Worm (Caenorhabditis elegans) whole organism, L1 larva: ENCODE results near the gene rabn-5.

Experiments used
- Y116A8C.19 ChIP-seq: sonication (generic microtip); optimal IDR thresholded peaks from 2 replicates; lab custom pipeline; 2016; ENCODE audit warnings: missing compliant biosample characterization, missing genetic modification characterization, borderline replicate concordance
- aha-1 ChIP-seq: fragments of 150-350 bp; optimal IDR thresholded peaks from 2 replicates; lab custom pipeline; 2014; ENCODE audit warnings: missing biosample characterization, missing genetic modification characterization
- aly-2 ChIP-seq: fragments of 150-350 bp; optimal IDR thresholded peaks from 2 replicates; lab custom pipeline; 2014; ENCODE audit warnings: missing biosample characterization, missing genetic modification characterization
- blmp-1 ChIP-seq: fragments of 150-350 bp; optimal IDR thresholded peaks from 2 replicates; lab custom pipeline; 2014; ENCODE audit warnings: missing biosample characterization, missing genetic modification characterization
- ceh-63 ChIP-seq: fragments of 200-800 bp; sonication (Bioruptor generic); optimal IDR thresholded peaks from 2 replicates; lab custom pipeline; 2018; ENCODE audit warnings: mild to moderate bottlenecking, missing genetic modification characterization, missing compliant biosample characterization
- ceh-8 ChIP-seq: fragments of 200-800 bp; sonication (Bioruptor generic); optimal IDR thresholded peaks from 2 replicates; lab custom pipeline; 2018; ENCODE audit warnings: mild to moderate bottlenecking, missing genetic modification characterization, moderate library complexity, missing compliant biosample characterization
- ceh-82 ChIP-seq, 3 experiments: fragments of 150-350 bp in 1 of 3; sonication (generic microtip) in 2 of 3; optimal IDR thresholded peaks; 2 replicates each; lab custom pipeline; 2014 to 2017; ENCODE audit warnings: missing biosample characterization in 3 of 3, missing genetic modification characterization in 3 of 3
- ceh-90 ChIP-seq: sonication (generic microtip); optimal IDR thresholded peaks from 2 replicates; lab custom pipeline; 2016; ENCODE audit warnings: missing genetic modification characterization, missing compliant biosample characterization
- ces-1 ChIP-seq: fragments of 150-350 bp; optimal IDR thresholded peaks from 2 replicates; lab custom pipeline; 2014; ENCODE audit warnings: missing biosample characterization, missing genetic modification reagents, missing genetic modification characterization
- dsc-1 ChIP-seq: sonication (generic microtip); optimal IDR thresholded peaks from 2 replicates; lab custom pipeline; 2016; ENCODE audit warnings: mild to moderate bottlenecking, missing genetic modification characterization, missing compliant biosample characterization
- efl-1 ChIP-seq, 4 experiments: fragments of 150-350 bp; optimal IDR thresholded peaks in 3 of 4; peaks in 1 of 4; 1 replicate in 1 of 4; 2 replicates in 3 of 4; lab custom pipeline; 2014; ENCODE audit warnings: missing biosample characterization in 2 of 4, missing genetic modification characterization in 2 of 4, missing genetic modification reagents in 2 of 4
- ets-5 ChIP-seq: fragments of 200-800 bp; sonication (Bioruptor generic); IDR thresholded peaks from 2 replicates; pipeline ENCODE4 v1.3.6; 2022; ENCODE audit warnings: missing genetic modification characterization, missing compliant biosample characterization
- fkh-10 ChIP-seq: sonication (generic microtip); optimal IDR thresholded peaks from 2 replicates; lab custom pipeline; 2017; ENCODE audit warnings: missing biosample characterization, missing genetic modification reagents, missing genetic modification characterization
- fkh-4 ChIP-seq: sonication (generic microtip); optimal IDR thresholded peaks from 2 replicates; lab custom pipeline; 2016; ENCODE audit warnings: missing compliant biosample characterization, missing genetic modification characterization, borderline replicate concordance
- fkh-8 ChIP-seq: sonication (generic microtip); optimal IDR thresholded peaks from 2 replicates; lab custom pipeline; 2016; ENCODE audit warnings: mild to moderate bottlenecking, missing genetic modification characterization, missing compliant biosample characterization
- hpl-2 ChIP-seq: fragments of 150-350 bp; optimal IDR thresholded peaks from 2 replicates; lab custom pipeline; 2014; ENCODE audit warnings: missing biosample characterization, missing genetic modification reagents, missing genetic modification characterization
- irx-1 ChIP-seq: sonication (generic microtip); optimal IDR thresholded peaks from 2 replicates; lab custom pipeline; 2016; ENCODE audit warnings: missing genetic modification characterization, missing compliant biosample characterization
- jun-1 ChIP-seq: fragments of 150-350 bp; optimal IDR thresholded peaks from 2 replicates; lab custom pipeline; 2014; ENCODE audit warnings: missing biosample characterization, missing genetic modification reagents, missing genetic modification characterization
- lin-14 ChIP-seq: fragments of 200-800 bp; sonication (Bioruptor generic); optimal IDR thresholded peaks from 2 replicates; lab custom pipeline; 2018; ENCODE audit warnings: mild to moderate bottlenecking, missing genetic modification characterization, moderate library complexity, missing compliant biosample characterization
- lin-35 ChIP-seq, 2 experiments: fragments of 150-350 bp; optimal IDR thresholded peaks; 2 replicates each; lab custom pipeline; 2014; ENCODE audit warnings: missing biosample characterization in 2 of 2, missing genetic modification characterization in 2 of 2, missing genetic modification reagents in 2 of 2
- lsy-2 ChIP-seq, 2 experiments: fragments of 150-350 bp; optimal IDR thresholded peaks; 2 replicates each; lab custom pipeline; 2014; ENCODE audit warnings: missing biosample characterization in 2 of 2, missing genetic modification characterization in 2 of 2
- mdl-1 ChIP-seq, 2 experiments: fragments of 150-350 bp; optimal IDR thresholded peaks; 2 replicates each; lab custom pipeline; 2014 to 2017; ENCODE audit warnings: missing biosample characterization in 2 of 2, missing genetic modification characterization in 2 of 2, inconsistent platforms in 1 of 2
- nhr-11 ChIP-seq: fragments of 150-350 bp; optimal IDR thresholded peaks from 2 replicates; lab custom pipeline; 2014; ENCODE audit warnings: missing biosample characterization, missing genetic modification characterization
- nhr-19 ChIP-seq: fragments of 200-800 bp; sonication (Bioruptor generic); conservative IDR thresholded peaks from 2 replicates; pipeline ENCODE4 v1.3.6; 2022; ENCODE audit warnings: missing genetic modification characterization, missing compliant biosample characterization
- nhr-237 ChIP-seq: fragments of 150-350 bp; optimal IDR thresholded peaks from 2 replicates; lab custom pipeline; 2014; ENCODE audit warnings: missing biosample characterization, missing genetic modification characterization
- nhr-28 ChIP-seq: fragments of 150-350 bp; optimal IDR thresholded peaks from 2 replicates; lab custom pipeline; 2014; ENCODE audit warnings: missing biosample characterization, missing genetic modification characterization
- nhr-47 ChIP-seq: sonication (generic microtip); optimal IDR thresholded peaks from 2 replicates; lab custom pipeline; 2016; ENCODE audit warnings: mild to moderate bottlenecking, missing genetic modification characterization, moderate library complexity, missing compliant biosample characterization
- nhr-71 ChIP-seq: sonication (generic microtip); optimal IDR thresholded peaks from 2 replicates; lab custom pipeline; 2016; ENCODE audit warnings: mild to moderate bottlenecking, missing genetic modification characterization, moderate library complexity, missing compliant biosample characterization
- nhr-76 ChIP-seq: sonication (generic microtip); optimal IDR thresholded peaks from 2 replicates; lab custom pipeline; 2017; ENCODE audit warnings: missing biosample characterization, missing genetic modification characterization
- nhr-84 ChIP-seq: sonication (generic microtip); optimal IDR thresholded peaks from 2 replicates; lab custom pipeline; 2017; ENCODE audit warnings: missing biosample characterization, missing genetic modification characterization
- nhr-85 ChIP-seq: sonication (generic microtip); peaks from one replicate; lab custom pipeline; 2016; ENCODE audit warnings: missing genetic modification characterization, inconsistent platforms, missing compliant biosample characterization
- nhr-90 ChIP-seq: sonication (generic microtip); optimal IDR thresholded peaks from 2 replicates; lab custom pipeline; 2016; ENCODE audit warnings: mild to moderate bottlenecking, missing genetic modification characterization, missing compliant biosample characterization; ENCODE audit not compliant: poor library complexity
- pag-3 ChIP-seq: sonication (generic microtip); optimal IDR thresholded peaks from 2 replicates; lab custom pipeline; 2017; ENCODE audit warnings: missing genetic modification characterization, mild to moderate bottlenecking, missing compliant biosample characterization, antibody characterized with exemption, borderline replicate concordance; ENCODE audit not compliant: insufficient read depth
- rnt-1 ChIP-seq: sonication (generic microtip); optimal IDR thresholded peaks from 2 replicates; lab custom pipeline; 2016; ENCODE audit warnings: mild to moderate bottlenecking, missing genetic modification characterization, moderate library complexity, missing compliant biosample characterization
- skn-1 ChIP-seq: fragments of 150-350 bp; optimal IDR thresholded peaks from 2 replicates; lab custom pipeline; 2014; ENCODE audit warnings: missing biosample characterization, missing genetic modification characterization
- snu-23 ChIP-seq: sonication (generic microtip); optimal IDR thresholded peaks from 2 replicates; lab custom pipeline; 2016; ENCODE audit warnings: missing genetic modification characterization, missing compliant biosample characterization
- sup-37 ChIP-seq: fragments of 200-800 bp; sonication (Bioruptor generic); optimal IDR thresholded peaks from 2 replicates; lab custom pipeline; 2018; ENCODE audit warnings: mild to moderate bottlenecking, missing genetic modification characterization, missing compliant biosample characterization
- swsn-7 ChIP-seq: sonication (generic microtip); optimal IDR thresholded peaks from 2 replicates; lab custom pipeline; 2016; ENCODE audit warnings: missing genetic modification characterization, missing compliant biosample characterization
- unc-62 ChIP-seq: fragments of 150-350 bp; optimal IDR thresholded peaks from 2 replicates; lab custom pipeline; 2014; ENCODE audit warnings: missing biosample characterization, missing genetic modification reagents, missing genetic modification characterization
- vab-15 ChIP-seq: sonication (generic microtip); optimal IDR thresholded peaks from 2 replicates; lab custom pipeline; 2017; ENCODE audit warnings: missing genotype, mild to moderate bottlenecking, missing genetic modification characterization, missing compliant biosample characterization
- zip-4 ChIP-seq: fragments of 200-800 bp; sonication (Bioruptor generic); optimal IDR thresholded peaks from 2 replicates; lab custom pipeline; 2018; ENCODE audit warnings: mild to moderate bottlenecking, missing genetic modification characterization, moderate library complexity, missing compliant biosample characterization
- ztf-4 ChIP-seq: fragments of 150-350 bp; optimal IDR thresholded peaks from 2 replicates; lab custom pipeline; 2014; ENCODE audit warnings: missing biosample characterization, missing genetic modification characterization

rabn-5 gene

ce11 chrIII:5832442-5832841, 31.9 kb upstream of the rabn-5 start:
- no peak for TF ChIP-seq nhr-71 (tag; lab: Kevin White, UChicago)
- no peak for TF ChIP-seq nhr-76 (tag; lab: Kevin White, UChicago)
- no peak for TF ChIP-seq nhr-19
- TF ChIP-seq nhr-28 (tag; lab: Kevin White, UChicago) = no peak
- TF ChIP-seq ceh-63 (GFP tag; lab: Kevin White, UChicago) = no peak
- no peak for TF ChIP-seq efl-1 (optimal IDR thresholded peaks at IDR 0.05; lab: Kevin White, UChicago)
- TF ChIP-seq efl-1 (GFP tag; optimal IDR thresholded peaks at IDR 0.05 in 1 of 2; lab: Kevin White, UChicago) = peak in 1 of 2 experiments; percentile 75
- no peak for TF ChIP-seq ces-1 (GFP tag; lab: Kevin White, UChicago)
- no peak for TF ChIP-seq zip-4 (GFP tag; lab: Kevin White, UChicago)

DNA sequence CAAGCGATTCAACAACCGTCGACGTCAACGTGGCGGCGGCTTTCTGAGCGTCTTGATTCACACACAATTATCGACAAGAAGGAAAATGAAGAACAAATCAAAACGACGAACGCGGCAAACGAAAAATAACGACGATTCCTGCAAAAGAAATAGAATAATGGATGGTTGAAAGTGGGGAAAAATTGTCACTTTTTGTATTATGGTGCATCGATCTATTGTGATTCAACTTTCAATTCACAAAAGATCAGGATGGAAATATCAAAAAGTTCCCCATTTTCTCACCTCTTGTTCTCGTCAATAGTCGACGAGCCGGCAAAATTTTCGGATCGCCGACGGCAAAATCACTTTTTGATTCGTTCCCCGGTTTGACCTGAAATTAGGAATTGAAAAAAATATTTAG, 31.0 kb upstream of the rabn-5 start, which contains the start of the genes R12B2.13 and mdt-15:
R12B2.13 (minus strand) TSS at position 101 of the 400 bp plus-strand sequence.
mdt-15 (minus strand) TSS at position 376 of the 400 bp plus-strand sequence.
- TF ChIP-seq unc-62 (no peak), irx-1 (no peak)

- no peak for TF ChIP-seq lin-35 (GFP tag; optimal IDR thresholded peaks at IDR 0.05; lab: Kevin White, UChicago)
- no peak for TF ChIP-seq ztf-4 (tag; lab: Kevin White, UChicago)
- no peak for TF ChIP-seq pag-3 (tag; lab: Kevin White, UChicago)
- TF ChIP-seq Y116A8C.19 (tag; lab: Kevin White, UChicago) = no peak
- no peak for TF ChIP-seq nhr-11
- TF ChIP-seq aha-1 = no peak
- TF ChIP-seq aly-2 (tag; lab: Kevin White, UChicago) = no peak
- TF ChIP-seq fkh-10 (GFP tag; lab: Kevin White, UChicago) = no peak
- TF ChIP-seq nhr-84 (tag; lab: Kevin White, UChicago) = no peak
- TF ChIP-seq sup-37 (GFP tag; lab: Kevin White, UChicago) = no peak
- no peak for TF ChIP-seq hpl-2 (GFP tag; lab: Kevin White, UChicago)
Measured at ce11 chrIII:5834053-5834452, 30.3 kb upstream of the rabn-5 start, which contains the start of gene R12B2.6. Gene R12B2.6, minus strand, starts transcription at chrIII:5834153.

DNA sequence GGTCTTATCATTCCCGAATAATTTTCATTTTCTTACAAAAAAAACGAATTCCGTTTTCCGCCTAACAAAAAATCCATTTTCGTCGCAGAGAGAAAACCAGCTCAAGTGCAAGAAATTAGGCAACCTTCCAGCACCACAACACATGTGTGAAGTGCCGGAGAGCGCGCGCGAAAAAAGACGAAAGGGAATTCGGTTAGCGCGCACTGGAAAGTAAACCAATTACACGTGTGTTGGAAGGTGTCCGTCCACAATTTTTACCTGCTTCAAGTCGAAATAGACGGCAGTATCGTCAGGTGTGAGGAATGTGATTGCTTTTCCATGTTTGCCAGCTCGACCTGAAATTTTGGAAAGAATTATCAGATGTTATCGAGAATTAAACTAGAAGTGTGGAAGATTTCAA, 29.7 kb upstream of the rabn-5 start:
- TF ChIP-seq jun-1 (tag; lab: Kevin White, UChicago) = no peak
- TF ChIP-seq nhr-237 = no peak
- peak; percentile 22 for TF ChIP-seq blmp-1
- no peak for TF ChIP-seq fkh-4

DNA sequence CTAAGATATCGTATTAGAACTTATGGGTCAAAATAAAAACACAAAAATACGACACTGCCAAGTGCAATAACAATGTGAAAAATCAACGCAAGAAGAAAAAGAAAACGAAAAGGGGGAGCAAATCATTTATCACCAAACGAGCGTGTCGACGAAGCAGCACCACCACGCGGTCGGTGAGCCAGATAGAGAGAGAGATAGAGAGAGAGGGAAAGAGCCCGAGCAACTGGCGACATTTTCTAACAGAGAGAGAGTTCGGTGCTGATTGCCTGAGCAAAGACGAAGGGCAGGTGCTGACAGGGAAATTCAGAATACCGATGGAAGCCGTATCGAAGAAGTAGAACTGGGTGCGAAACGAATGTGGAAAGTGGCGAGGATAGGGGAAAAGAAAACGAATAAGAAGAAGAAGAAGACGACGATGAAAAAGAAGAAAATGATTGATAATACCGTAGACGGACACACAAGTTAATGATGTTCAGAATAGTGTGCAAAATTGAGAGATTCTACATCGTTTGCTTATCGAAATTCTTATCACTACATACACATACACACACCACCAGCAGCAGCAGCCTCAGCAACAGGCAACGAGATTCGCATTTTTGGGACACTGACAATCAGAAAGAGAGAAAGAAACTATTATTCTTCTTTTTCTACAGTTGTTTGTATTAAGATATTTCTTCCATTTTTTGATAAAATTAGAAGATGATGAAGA, 29.0 kb upstream of the rabn-5 start:
- TF ChIP-seq mdl-1 (tag; optimal IDR thresholded peaks at IDR 0.05; lab: Kevin White, UChicago) = peak in 1 of 2 experiments; percentile 9
- no peak for TF ChIP-seq aha-1
- peak; percentile 72 for TF ChIP-seq nhr-85 (tag; lab: Kevin White, UChicago)
- peak; percentile 31 for TF ChIP-seq nhr-71 (tag; lab: Kevin White, UChicago)
- no peak for TF ChIP-seq ceh-90
- peak; percentile 47 for TF ChIP-seq lin-14
- TF ChIP-seq ceh-82 (tag; optimal IDR thresholded peaks at IDR 0.05; lab: Kevin White, UChicago) = no peak
- no peak for TF ChIP-seq fkh-8
- TF ChIP-seq dsc-1 (tag; lab: Kevin White, UChicago) = no peak
- no peak for TF ChIP-seq skn-1
- TF ChIP-seq lsy-2 (tag; optimal IDR thresholded peaks at IDR 0.05; lab: Kevin White, UChicago) = peak in 1 of 2 experiments; percentile 41
- TF ChIP-seq nhr-47 (tag; lab: Kevin White, UChicago) = peak; percentile 11
- peak; percentile 45 for TF ChIP-seq nhr-90 (tag; lab: Kevin White, UChicago)
- no peak for TF ChIP-seq ceh-8 (GFP tag; lab: Kevin White, UChicago)
- peak; percentile 18 for TF ChIP-seq vab-15
- TF ChIP-seq lin-35 (GFP tag; optimal IDR thresholded peaks at IDR 0.05; lab: Kevin White, UChicago) = peak in 1 of 2 experiments; percentile 63
- peak; percentile 44 for TF ChIP-seq snu-23 (GFP tag; lab: Kevin White, UChicago)
- TF ChIP-seq sup-37 (GFP tag; lab: Kevin White, UChicago) = no peak
- TF ChIP-seq ztf-4 (tag; lab: Kevin White, UChicago) = no peak
- no peak for TF ChIP-seq efl-1 (optimal IDR thresholded peaks at IDR 0.05; lab: Kevin White, UChicago)
- peak in 1 of 2 experiments; percentile 67 for TF ChIP-seq efl-1 (GFP tag; optimal IDR thresholded peaks at IDR 0.05 in 1 of 2; lab: Kevin White, UChicago)
- TF ChIP-seq rnt-1 (tag; lab: Kevin White, UChicago) = peak; percentile 58
- TF ChIP-seq swsn-7 (tag; lab: Kevin White, UChicago) = peak; percentile 13
- peak; percentile 74 for TF ChIP-seq blmp-1
- no peak for TF ChIP-seq ets-5 (GFP tag; lab: Robert Waterston, UW)
- no peak for TF ChIP-seq zip-4 (GFP tag; lab: Kevin White, UChicago)
